ENCODE assay signal across 1 worm cellular context in the genomic region with DNA sequence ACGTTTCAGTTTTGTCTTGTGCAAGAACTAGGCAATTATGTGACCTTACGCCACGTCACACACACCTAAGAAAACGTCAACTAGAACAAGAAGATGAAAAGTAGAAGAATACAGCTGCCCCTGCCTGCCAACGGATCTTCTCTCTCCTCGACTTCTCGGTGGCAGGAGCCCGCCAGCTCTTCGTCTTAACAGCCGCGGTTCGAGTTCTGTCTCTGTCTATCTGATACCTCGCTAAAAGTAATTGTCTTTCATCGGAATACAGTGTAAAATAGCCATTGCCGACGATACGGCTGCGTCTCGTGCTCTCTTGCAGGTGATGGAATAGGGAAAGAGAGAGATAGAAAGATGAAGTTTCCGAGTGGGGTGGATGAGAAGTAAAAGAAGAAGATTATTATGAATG.
TF ChIP-seq lines count a peak whose summit lies in the region.

No protein-coding gene starts in this region.

TF ChIP-seq in whole organism, L1 larva, 84 proteins besides CTCF, POLR2A, EP300 and RAD21 (continued from another document):
- TF ChIP-seq fos-1 (tag; optimal IDR thresholded peaks at IDR 0.05; lab: Kevin White, UChicago): no peak
- TF ChIP-seq hlh-4 (tag; optimal IDR thresholded peaks at IDR 0.05; lab: Kevin White, UChicago): no peak
- no peak for TF ChIP-seq lin-15B (tag; optimal IDR thresholded peaks at IDR 0.05; lab: Kevin White, UChicago)
- no peak for TF ChIP-seq dpl-1 (GFP tag; optimal IDR thresholded peaks at IDR 0.05; lab: Kevin White, UChicago)
- no peak for TF ChIP-seq mef-2 (tag; optimal IDR thresholded peaks at IDR 0.05; lab: Kevin White, UChicago)
- no peak for TF ChIP-seq ztf-11 (tag; optimal IDR thresholded peaks at IDR 0.05; lab: Kevin White, UChicago)
- peak; percentile 44 for TF ChIP-seq rnt-1 (tag; optimal IDR thresholded peaks at IDR 0.05; lab: Kevin White, UChicago)
- peak; percentile 26 for TF ChIP-seq snu-23 (GFP tag; optimal IDR thresholded peaks at IDR 0.05; lab: Kevin White, UChicago)
- peak; percentile 50 for TF ChIP-seq lin-14 (GFP tag; optimal IDR thresholded peaks at IDR 0.05; lab: Kevin White, UChicago)
